Fruit fly (Drosophila melanogaster): Measurements from ENCODE around the gene Cpr62Bc.
A peak's percentile ranks its signal among the peaks of the same experiment; 100 is the strongest.

Gene Cpr62Bc

dm6 chr3L:1881919-1882318 lies 40.0 kb upstream of the Cpr62Bc start:
- no peak for TF ChIP-seq kay (GFP tag; ENCODE audit: borderline replicate concordance)
- no peak for TF ChIP-seq Hr96 (GFP tag; optimal IDR thresholded peaks at IDR 0.05)
- TF ChIP-seq CG12768 (GFP tag; optimal IDR thresholded peaks at IDR 0.05), result no peak
- no peak for TF ChIP-seq Crg-1 (GFP tag; optimal IDR thresholded peaks at IDR 0.05)
- TF ChIP-seq CG7045 (GFP tag; optimal IDR thresholded peaks at IDR 0.05), result no peak
- TF ChIP-seq CG33017 (tag; optimal IDR thresholded peaks at IDR 0.05), result no peak
- no peak for TF ChIP-seq cic (GFP tag; optimal IDR thresholded peaks at IDR 0.05)
- no peak for TF ChIP-seq pad (GFP tag; optimal IDR thresholded peaks at IDR 0.05)
- no peak for TF ChIP-seq CG1620 (GFP tag; optimal IDR thresholded peaks at IDR 0.05)
- no peak for TF ChIP-seq tj (GFP tag; optimal IDR thresholded peaks at IDR 0.05)
- no peak for TF ChIP-seq cnc (optimal IDR thresholded peaks at IDR 0.05)
- TF ChIP-seq Clk (GFP tag; optimal IDR thresholded peaks at IDR 0.05), result no peak
- TF ChIP-seq CG7101 (tag; optimal IDR thresholded peaks at IDR 0.05), result no peak
- no peak for TF ChIP-seq CG11617 (GFP tag; optimal IDR thresholded peaks at IDR 0.05)
- TF ChIP-seq CG14711 (tag; optimal IDR thresholded peaks at IDR 0.05), result no peak
- TF ChIP-seq Mnt (GFP tag; optimal IDR thresholded peaks at IDR 0.05), result no peak
- TF ChIP-seq CG5204 (GFP tag; optimal IDR thresholded peaks at IDR 0.05), result no peak
- no peak for TF ChIP-seq toe (GFP tag; optimal IDR thresholded peaks at IDR 0.05)
- no peak for TF ChIP-seq ovo (GFP tag; optimal IDR thresholded peaks at IDR 0.05)
- TF ChIP-seq bab1 (GFP tag; optimal IDR thresholded peaks at IDR 0.05), result no peak

dm6 chr3L:1880692-1881091 lies 38.8 kb upstream of the Cpr62Bc start:
- TF ChIP-seq CG12768 (GFP tag; optimal IDR thresholded peaks at IDR 0.05), result peak; percentile 36
- peak; percentile 21 for TF ChIP-seq Clk (GFP tag; optimal IDR thresholded peaks at IDR 0.05)
- TF ChIP-seq CG7045 (GFP tag; optimal IDR thresholded peaks at IDR 0.05), result peak; percentile 38
- no peak for TF ChIP-seq CG1620 (GFP tag; optimal IDR thresholded peaks at IDR 0.05)

- TF ChIP-seq kay (GFP tag; ENCODE audit: borderline replicate concordance) (no peak), CG12768 (GFP tag; optimal IDR thresholded peaks at IDR 0.05) (no peak), ovo (GFP tag; optimal IDR thresholded peaks at IDR 0.05) (no peak), CG5204 (GFP tag; optimal IDR thresholded peaks at IDR 0.05) (no peak), Crg-1 (GFP tag; optimal IDR thresholded peaks at IDR 0.05) (peak; percentile 31), CG7045 (GFP tag; optimal IDR thresholded peaks at IDR 0.05) (peak; percentile 56), tj (GFP tag; optimal IDR thresholded peaks at IDR 0.05) (no peak), CG7101 (tag; optimal IDR thresholded peaks at IDR 0.05) (no peak), toe (GFP tag; optimal IDR thresholded peaks at IDR 0.05) (no peak), Hr96 (GFP tag; optimal IDR thresholded peaks at IDR 0.05) (no peak), CG14711 (tag; optimal IDR thresholded peaks at IDR 0.05) (peak; percentile 44), Mnt (GFP tag; optimal IDR thresholded peaks at IDR 0.05) (peak; percentile 60), cic (GFP tag; optimal IDR thresholded peaks at IDR 0.05) (no peak), pad (GFP tag; optimal IDR thresholded peaks at IDR 0.05) (no peak), bab1 (GFP tag; optimal IDR thresholded peaks at IDR 0.05) (peak; percentile 63), CG11617 (GFP tag; optimal IDR thresholded peaks at IDR 0.05) (peak; percentile 50)
Observed at dm6 chr3L:1876215-1876625, 34.3 kb upstream of the Cpr62Bc start, which contains the start of gene dre4. Gene dre4, minus strand, starts transcription at chr3L:1876312.

dm6 chr3L:1869719-1870118 lies 27.8 kb upstream of the Cpr62Bc start, which contains the start of gene CG13924:
Gene CG13924, plus strand, starts transcription at chr3L:1870019.
- TF ChIP-seq CG7101 (tag; optimal IDR thresholded peaks at IDR 0.05) (no peak), cnc (optimal IDR thresholded peaks at IDR 0.05) (no peak)

dm6 chr3L:1868841-1869240 lies 27.0 kb upstream of the Cpr62Bc start:
- TF ChIP-seq CG5204 (GFP tag; optimal IDR thresholded peaks at IDR 0.05) (no peak), bab1 (GFP tag; optimal IDR thresholded peaks at IDR 0.05) (peak; percentile 18)

- TF ChIP-seq Crg-1 (GFP tag; optimal IDR thresholded peaks at IDR 0.05), result no peak
- TF ChIP-seq tj (GFP tag; optimal IDR thresholded peaks at IDR 0.05), result no peak
- TF ChIP-seq cic (GFP tag; optimal IDR thresholded peaks at IDR 0.05), result no peak
- no peak for TF ChIP-seq CG33017 (tag; optimal IDR thresholded peaks at IDR 0.05)
- no peak for TF ChIP-seq Clk (GFP tag; optimal IDR thresholded peaks at IDR 0.05)
- TF ChIP-seq CG7101 (tag; optimal IDR thresholded peaks at IDR 0.05), result no peak
- TF ChIP-seq toe (GFP tag; optimal IDR thresholded peaks at IDR 0.05), result no peak
- TF ChIP-seq CG7045 (GFP tag; optimal IDR thresholded peaks at IDR 0.05), result no peak
- no peak for TF ChIP-seq CG11617 (GFP tag; optimal IDR thresholded peaks at IDR 0.05)
- TF ChIP-seq Mnt (GFP tag; optimal IDR thresholded peaks at IDR 0.05), result no peak
Observed at dm6 chr3L:1866021-1866811, 24.3 kb upstream of the Cpr62Bc start.

dm6 chr3L:1865121-1865727 lies 23.3 kb upstream of the Cpr62Bc start, which contains the start of the genes HBS1 and CG12025:
Gene HBS1, minus strand, starts transcription at chr3L:1865240.
Gene CG12025, plus strand, starts transcription at chr3L:1865430.
- no peak for TF ChIP-seq Crg-1 (GFP tag; optimal IDR thresholded peaks at IDR 0.05)
- TF ChIP-seq cnc (optimal IDR thresholded peaks at IDR 0.05), result no peak
- peak; percentile 19 for TF ChIP-seq ovo (GFP tag; optimal IDR thresholded peaks at IDR 0.05)
- TF ChIP-seq Clk (GFP tag; optimal IDR thresholded peaks at IDR 0.05), result no peak
- peak; percentile 18 for TF ChIP-seq pad (GFP tag; optimal IDR thresholded peaks at IDR 0.05)
- TF ChIP-seq tj (GFP tag; optimal IDR thresholded peaks at IDR 0.05), result peak; percentile 25
- TF ChIP-seq CG7101 (tag; optimal IDR thresholded peaks at IDR 0.05), result peak; percentile 36
- TF ChIP-seq CG5204 (GFP tag; optimal IDR thresholded peaks at IDR 0.05), result no peak
- TF ChIP-seq Hr96 (GFP tag; optimal IDR thresholded peaks at IDR 0.05), result peak; percentile 58
- no peak for TF ChIP-seq cic (GFP tag; optimal IDR thresholded peaks at IDR 0.05)
- no peak for TF ChIP-seq CG12768 (GFP tag; optimal IDR thresholded peaks at IDR 0.05)
- TF ChIP-seq CG33017 (tag; optimal IDR thresholded peaks at IDR 0.05), result peak; percentile 8
- TF ChIP-seq CG1620 (GFP tag; optimal IDR thresholded peaks at IDR 0.05), result peak; percentile 52
- TF ChIP-seq CG11617 (GFP tag; optimal IDR thresholded peaks at IDR 0.05), result no peak
- peak; percentile 38 for TF ChIP-seq bab1 (GFP tag; optimal IDR thresholded peaks at IDR 0.05)
- TF ChIP-seq Mnt (GFP tag; optimal IDR thresholded peaks at IDR 0.05), result peak; percentile 51
- TF ChIP-seq toe (GFP tag; optimal IDR thresholded peaks at IDR 0.05), result peak; percentile 80
- TF ChIP-seq CG7045 (GFP tag; optimal IDR thresholded peaks at IDR 0.05), result peak; percentile 13
- no peak for TF ChIP-seq kay (GFP tag; ENCODE audit: borderline replicate concordance)
- peak; percentile 62 for TF ChIP-seq CG14711 (tag; optimal IDR thresholded peaks at IDR 0.05)

Measured in whole organism, adult.